Fruit fly (Drosophila melanogaster) whole organism, prepupa: ENCODE results near the gene kek6.
A peak's percentile ranks its signal among the peaks of the same experiment; 100 is the strongest.

Experiments used
- CG3919 ChIP-seq: fragments of 200-800 bp; sonication (Bioruptor generic); optimal IDR thresholded peaks from 3 replicates; lab custom pipeline; 2016; ENCODE audit warnings: missing biosample characterization, missing genetic modification characterization
- CG6163 ChIP-seq: fragments of 200-800 bp; sonication (Bioruptor generic); IDR thresholded peaks from 3 replicates; pipeline ENCODE4 v1.3.6; 2022; ENCODE audit warnings: missing biosample characterization, missing genetic modification characterization
- Eip78C ChIP-seq: fragments of 200-800 bp; sonication (Bioruptor generic); peaks from one replicate; lab custom pipeline; 2016; ENCODE audit warnings: missing biosample characterization, missing genetic modification characterization
- Eip93F ChIP-seq: fragments of 200-800 bp; sonication (Bioruptor generic); optimal IDR thresholded peaks from 2 replicates; lab custom pipeline; 2016; ENCODE audit warnings: missing biosample characterization, mild to moderate bottlenecking, missing genetic modification characterization
- Ets96B ChIP-seq: fragments of 200-800 bp; optimal IDR thresholded peaks from 2 replicates; lab custom pipeline; 2019; ENCODE audit warnings: missing biosample characterization, mild to moderate bottlenecking, missing genetic modification characterization, moderate library complexity
- Hr38 ChIP-seq: sonication (Bioruptor generic); optimal IDR thresholded peaks from 2 replicates; lab custom pipeline; 2016; ENCODE audit warnings: missing biosample characterization, missing genetic modification characterization
- OdsH ChIP-seq: fragments of 200-800 bp; sonication (Bioruptor generic); optimal IDR thresholded peaks from 3 replicates; lab custom pipeline; 2016; ENCODE audit warnings: missing biosample characterization, missing genetic modification characterization
- Sox15 ChIP-seq: fragments of 200-800 bp; sonication (Bioruptor generic); optimal IDR thresholded peaks from 3 replicates; lab custom pipeline; 2016; ENCODE audit warnings: missing biosample characterization, missing genetic modification characterization

DNA sequence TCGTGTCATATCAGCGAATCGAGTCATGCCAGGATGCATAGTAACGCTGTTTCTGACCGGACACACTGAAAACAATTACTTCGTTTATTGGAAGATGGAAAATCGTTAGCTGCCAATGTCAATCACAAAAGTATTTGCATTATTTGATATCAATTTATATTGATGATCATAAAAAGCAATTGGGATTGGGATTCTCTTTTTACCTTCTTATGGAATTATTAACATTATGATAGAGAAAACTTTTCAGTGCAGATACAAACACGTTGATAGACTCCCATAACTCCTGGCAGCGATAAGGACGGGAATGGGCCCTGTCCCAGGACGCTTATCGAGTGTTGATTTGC, 84.9 kb downstream of the kek6 start:
- TF ChIP-seq Eip93F (GFP tag; lab: Kevin White, UChicago) = no peak
- no peak for TF ChIP-seq CG6163 (GFP tag; lab: Robert Waterston, UW)
- TF ChIP-seq Ets96B (tag; lab: Kevin White, UChicago) = peak; percentile 28
- no peak for TF ChIP-seq Sox15 (GFP tag; lab: Kevin White, UChicago)
- no peak for TF ChIP-seq OdsH (GFP tag; lab: Kevin White, UChicago)
- peak; percentile 66 for TF ChIP-seq Eip78C
- no peak for TF ChIP-seq Hr38 (GFP tag; lab: Kevin White, UChicago)
- TF ChIP-seq CG3919 = no peak
